Fruit fly (Drosophila melanogaster) whole organism, embryonic: ENCODE data around the gene CG34244.
A peak's percentile ranks its signal among the peaks of the same experiment; 100 is the strongest.

Experiments
- Atf-2 ChIP-seq: fragments of 200-800 bp; sonication (Bioruptor generic); optimal IDR thresholded peaks from 2 replicates; lab custom pipeline; 2016; ENCODE audit warnings: missing biosample characterization, missing genetic modification characterization
- BEAF-32 ChIP-seq: fragments of 200-800 bp; sonication (Bioruptor generic); optimal IDR thresholded peaks from 3 replicates; lab custom pipeline; 2017; ENCODE audit warnings: missing biosample characterization, missing genetic modification characterization, mild to moderate bottlenecking, moderate library complexity, missing genetic modification reagents
- CG10462 ChIP-seq: fragments of 200-800 bp; sonication (Bioruptor generic); optimal IDR thresholded peaks from 2 replicates; lab custom pipeline; 2016; ENCODE audit warnings: missing biosample characterization, missing genetic modification characterization
- CG10543 ChIP-seq: fragments of 200-800 bp; sonication (Bioruptor generic); optimal IDR thresholded peaks from 3 replicates; lab custom pipeline; 2017; ENCODE audit warnings: missing biosample characterization, mild to moderate bottlenecking, missing genetic modification characterization, moderate library complexity
- CG10565 ChIP-seq: fragments of 200-800 bp; sonication (Bioruptor generic); optimal IDR thresholded peaks from 3 replicates; lab custom pipeline; 2016; ENCODE audit warnings: missing biosample characterization, mild to moderate bottlenecking, missing genetic modification characterization
- CG11247 ChIP-seq: fragments of 200-800 bp; sonication (Bioruptor generic); IDR thresholded peaks from 2 replicates; pipeline ENCODE4 v1.3.6; 2022; ENCODE audit warnings: missing biosample characterization, missing genetic modification characterization
- CG13123 ChIP-seq: fragments of 200-800 bp; sonication (Bioruptor generic); optimal IDR thresholded peaks from 2 replicates; lab custom pipeline; 2016; ENCODE audit warnings: missing biosample characterization, missing genetic modification characterization
- CG13775 ChIP-seq: fragments of 200-800 bp; sonication (Bioruptor generic); optimal IDR thresholded peaks from 3 replicates; lab custom pipeline; 2017; ENCODE audit warnings: missing biosample characterization, mild to moderate bottlenecking, missing genetic modification characterization
- CG15269 ChIP-seq: fragments of 200-800 bp; sonication (Bioruptor generic); optimal IDR thresholded peaks from 2 replicates; lab custom pipeline; 2018; ENCODE audit warnings: missing biosample characterization, mild to moderate bottlenecking, missing genetic modification characterization, moderate library complexity
- CG15601 ChIP-seq: fragments of 200-800 bp; sonication (Bioruptor generic); optimal IDR thresholded peaks from 3 replicates; lab custom pipeline; 2019; ENCODE audit warnings: missing biosample characterization, mild to moderate bottlenecking, missing genetic modification characterization, moderate library complexity
- CG17328 ChIP-seq: fragments of 200-800 bp; sonication (Bioruptor generic); IDR thresholded peaks from 2 replicates; pipeline ENCODE4 v1.3.6; 2022; ENCODE audit warnings: missing biosample characterization, missing genetic modification characterization
- CG1792 ChIP-seq: fragments of 200-800 bp; sonication (Bioruptor generic); optimal IDR thresholded peaks from 2 replicates; lab custom pipeline; 2016; ENCODE audit warnings: missing biosample characterization, missing genetic modification characterization
- CG4424 ChIP-seq: fragments of 200-800 bp; sonication (Bioruptor generic); optimal IDR thresholded peaks from 3 replicates; lab custom pipeline; 2016; ENCODE audit warnings: missing biosample characterization, missing genetic modification characterization
- CG6654 ChIP-seq: fragments of 200-800 bp; sonication (Bioruptor generic); optimal IDR thresholded peaks from 2 replicates; lab custom pipeline; 2017; ENCODE audit warnings: missing biosample characterization, mild to moderate bottlenecking, missing genetic modification characterization
- CG6854 ChIP-seq: fragments of 200-800 bp; sonication (Bioruptor generic); optimal IDR thresholded peaks from 3 replicates; lab custom pipeline; 2017; ENCODE audit warnings: missing biosample characterization, mild to moderate bottlenecking, missing genetic modification characterization
- CG8089 ChIP-seq: fragments of 200-800 bp; sonication (Bioruptor generic); optimal IDR thresholded peaks from 3 replicates; lab custom pipeline; 2016; ENCODE audit warnings: missing biosample characterization, missing genetic modification characterization
- CG8290 ChIP-seq, 3 experiments: fragments of 200-800 bp; sonication (Bioruptor generic); optimal IDR thresholded peaks; 2 replicates each; lab custom pipeline; 2016 to 2019; ENCODE audit warnings: missing biosample characterization in 3 of 3, missing genetic modification characterization in 3 of 3, mild to moderate bottlenecking in 2 of 3, moderate library complexity in 1 of 3
- CG9797 ChIP-seq: fragments of 200-800 bp; sonication (Bioruptor generic); optimal IDR thresholded peaks from 3 replicates; lab custom pipeline; 2018; ENCODE audit warnings: missing biosample characterization, mild to moderate bottlenecking, missing genetic modification characterization
- CG9876 ChIP-seq: fragments of 200-800 bp; sonication (Bioruptor generic); optimal IDR thresholded peaks from 2 replicates; lab custom pipeline; 2016; ENCODE audit warnings: missing biosample characterization, missing genetic modification characterization
- CG9932 ChIP-seq: fragments of 200-800 bp; sonication (Bioruptor generic); IDR thresholded peaks from 2 replicates; pipeline ENCODE4 v1.3.6; 2022; ENCODE audit warnings: missing biosample characterization, missing genetic modification characterization
- D ChIP-seq, 2 experiments: fragments of 200-800 bp in 1 of 2; fragments of >200 bp in 1 of 2; sonication (Bioruptor generic) in 1 of 2; optimal IDR thresholded peaks; 2 replicates in 1 of 2; 3 replicates in 1 of 2; lab custom pipeline; 2017; ENCODE audit warnings: mild to moderate bottlenecking in 1 of 2, missing biosample characterization in 1 of 2, missing genetic modification characterization in 1 of 2, missing genetic modification reagents in 1 of 2
- Deaf1 ChIP-seq: fragments of 200-800 bp; optimal IDR thresholded peaks from 3 replicates; lab custom pipeline; 2019; ENCODE audit warnings: missing biosample characterization, mild to moderate bottlenecking, missing genetic modification characterization, moderate library complexity
- Dip3 ChIP-seq: fragments of 200-800 bp; sonication (Bioruptor generic); optimal IDR thresholded peaks from 3 replicates; lab custom pipeline; 2016; ENCODE audit warnings: missing biosample characterization, missing genetic modification characterization
- ERR ChIP-seq: fragments of 200-800 bp; sonication (Bioruptor generic); optimal IDR thresholded peaks from 2 replicates; lab custom pipeline; 2016; ENCODE audit warnings: missing biosample characterization, missing genetic modification characterization
- Gug ChIP-seq: fragments of 200-800 bp; sonication (Bioruptor generic); IDR thresholded peaks from 4 replicates; pipeline ENCODE4 v1.3.6; 2022; ENCODE audit warnings: missing biosample characterization, missing genetic modification characterization
- HLHmδ ChIP-seq: fragments of 200-800 bp; sonication (Bioruptor generic); optimal IDR thresholded peaks from 2 replicates; lab custom pipeline; 2018; ENCODE audit warnings: missing biosample characterization, mild to moderate bottlenecking, missing genetic modification characterization, moderate library complexity
- Hey ChIP-seq: fragments of 200-800 bp; sonication (Bioruptor generic); optimal IDR thresholded peaks from 3 replicates; lab custom pipeline; 2018; ENCODE audit warnings: missing biosample characterization, mild to moderate bottlenecking, missing genetic modification characterization
- MBD-R2 ChIP-seq: fragments of 200-800 bp; sonication (Bioruptor generic); IDR thresholded peaks from 2 replicates; pipeline ENCODE4 v1.3.6; 2022; ENCODE audit warnings: missing biosample characterization, missing genetic modification characterization
- MESR4 ChIP-seq: fragments of 200-800 bp; sonication (Bioruptor generic); optimal IDR thresholded peaks from 2 replicates; lab custom pipeline; 2018; ENCODE audit warnings: missing biosample characterization, mild to moderate bottlenecking, missing genetic modification characterization, moderate library complexity
- Pdp1 ChIP-seq, 2 experiments: fragments of 200-800 bp; sonication (Bioruptor generic); optimal IDR thresholded peaks; 3 replicates each; lab custom pipeline; 2016; ENCODE audit warnings: missing biosample characterization in 2 of 2, missing genetic modification characterization in 2 of 2, mild to moderate bottlenecking in 1 of 2, moderate library complexity in 1 of 2
- Xbp1 ChIP-seq: fragments of 200-800 bp; sonication (Bioruptor generic); optimal IDR thresholded peaks from 3 replicates; lab custom pipeline; 2016; ENCODE audit warnings: missing biosample characterization, mild to moderate bottlenecking, missing genetic modification characterization
- ap ChIP-seq: fragments of 200-800 bp; sonication (Bioruptor generic); IDR thresholded peaks from 2 replicates; pipeline ENCODE4 v1.3.6; 2022; ENCODE audit warnings: missing biosample characterization, missing genetic modification characterization
- bbx ChIP-seq: fragments of 200-800 bp; sonication (Bioruptor generic); IDR thresholded peaks from 2 replicates; pipeline ENCODE4 v1.3.6; 2022; ENCODE audit warnings: missing biosample characterization, missing genetic modification characterization; ENCODE audit not compliant: partially characterized antibody
- fru ChIP-seq: fragments of >200 bp; optimal IDR thresholded peaks from 2 replicates; lab custom pipeline; 2017
- fu2 ChIP-seq: fragments of 200-800 bp; sonication (Bioruptor generic); optimal IDR thresholded peaks from 2 replicates; lab custom pipeline; 2016; ENCODE audit warnings: missing biosample characterization, missing genetic modification characterization
- h ChIP-seq: fragments of >200 bp; optimal IDR thresholded peaks from 2 replicates; lab custom pipeline; 2017
- hbn ChIP-seq: fragments of 200-800 bp; sonication (Bioruptor generic); IDR thresholded peaks from 2 replicates; pipeline ENCODE4 v1.3.6; 2022; ENCODE audit warnings: missing biosample characterization, missing genetic modification characterization; ENCODE audit not compliant: partially characterized antibody
- nerfin-2 ChIP-seq: fragments of 200-800 bp; sonication (Bioruptor generic); IDR thresholded peaks from 2 replicates; pipeline ENCODE4 v1.3.6; 2022; ENCODE audit warnings: missing biosample characterization, missing genetic modification characterization; ENCODE audit not compliant: partially characterized antibody
- pan ChIP-seq, 4 experiments: fragments of >200 bp in 3 of 4; fragments of 200-800 bp in 1 of 4; sonication (Bioruptor generic) in 1 of 4; optimal IDR thresholded peaks in 3 of 4; IDR thresholded peaks in 1 of 4; 2 replicates each; pipeline versions ENCODE4 v1.3.6 to Lab custom; 2017 to 2022; ENCODE audit warnings: missing biosample characterization in 2 of 4, missing genetic modification characterization in 2 of 4, mixed read lengths in 1 of 4
- pho ChIP-seq: fragments of 200-800 bp; sonication (Bioruptor generic); optimal IDR thresholded peaks from 2 replicates; lab custom pipeline; 2016; ENCODE audit warnings: missing biosample characterization, missing genetic modification characterization
- phol ChIP-seq: fragments of 200-800 bp; sonication (Bioruptor generic); optimal IDR thresholded peaks from 3 replicates; lab custom pipeline; 2018; ENCODE audit warnings: missing biosample characterization, mild to moderate bottlenecking, missing genetic modification characterization, moderate library complexity
- repo ChIP-seq: fragments of 200-800 bp; sonication (Bioruptor generic); optimal IDR thresholded peaks from 2 replicates; lab custom pipeline; 2016; ENCODE audit warnings: missing biosample characterization, missing genetic modification characterization
- salm ChIP-seq: fragments of 200-800 bp; sonication (Bioruptor generic); optimal IDR thresholded peaks from 2 replicates; lab custom pipeline; 2018; ENCODE audit warnings: missing biosample characterization, mild to moderate bottlenecking, missing genetic modification characterization
- so ChIP-seq: fragments of 200-800 bp; sonication (Bioruptor generic); IDR thresholded peaks from 3 replicates; pipeline ENCODE4 v1.3.6; 2022; ENCODE audit warnings: missing biosample characterization, missing genetic modification characterization
- sob ChIP-seq: fragments of 200-800 bp; sonication (Bioruptor generic); IDR thresholded peaks from 2 replicates; pipeline ENCODE4 v1.3.6; 2022; ENCODE audit warnings: missing biosample characterization, missing genetic modification characterization
- toy ChIP-seq: fragments of 200-800 bp; sonication (Bioruptor generic); IDR thresholded peaks from 2 replicates; pipeline ENCODE4 v1.3.6; 2022; ENCODE audit warnings: missing biosample characterization, missing genetic modification characterization
- twi ChIP-seq: fragments of 200-800 bp; optimal IDR thresholded peaks from 2 replicates; lab custom pipeline; 2019; ENCODE audit warnings: missing biosample characterization, mild to moderate bottlenecking, missing genetic modification characterization, moderate library complexity
- vvl ChIP-seq: fragments of 200-800 bp; sonication (Bioruptor generic); IDR thresholded peaks from 2 replicates; pipeline ENCODE4 v1.3.6; 2022; ENCODE audit warnings: missing biosample characterization, missing genetic modification characterization
- z ChIP-seq: fragments of 200-800 bp; sonication (Bioruptor generic); IDR thresholded peaks from 3 replicates; pipeline ENCODE4 v1.3.6; 2022; ENCODE audit warnings: missing biosample characterization, missing genetic modification characterization

The CG34244 gene

DNA sequence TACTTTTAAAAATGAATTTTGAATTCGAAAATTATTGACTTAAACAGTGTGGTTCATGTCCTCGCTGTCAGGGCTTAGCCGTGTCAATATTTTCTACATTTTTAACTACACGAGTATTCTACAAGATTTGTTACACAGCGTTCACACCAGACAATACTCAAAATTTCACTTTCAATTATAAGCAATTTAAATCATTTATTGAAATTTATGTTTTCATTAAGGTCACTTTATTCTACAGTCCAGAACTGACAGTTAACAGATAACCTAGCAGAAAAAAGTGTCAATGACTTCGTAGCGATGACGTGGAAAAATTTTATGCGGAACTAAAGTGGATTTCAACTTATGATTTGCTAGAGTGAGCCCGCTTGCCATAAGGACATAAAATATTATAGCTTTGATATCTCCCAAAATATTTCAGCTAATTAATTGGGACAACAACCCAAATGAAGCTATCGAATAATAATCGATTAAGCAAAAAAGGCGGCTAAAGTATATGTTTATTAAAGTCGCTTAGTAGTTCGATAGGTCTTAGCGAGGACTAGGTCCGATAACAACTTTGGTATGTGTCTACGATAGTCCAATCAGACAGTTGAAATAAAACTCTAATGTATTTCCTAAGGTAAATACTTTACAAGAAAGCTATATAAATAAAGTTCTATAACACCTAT is 45.6 kb downstream of the CG34244 start (continued):
- TF ChIP-seq pan (optimal IDR thresholded peaks at IDR 0.05; lab: Kevin White, UChicago) (no peak), pan (GFP tag; optimal IDR thresholded peaks at IDR 0.05 in 1 of 2, IDR thresholded peaks at IDR 0.05 in 1 of 2) (peak in 1 of 2 experiments; percentile 83), ap (GFP tag; lab: Robert Waterston, UW) (peak; percentile 35; the same call in 1 of the 2 replicates), hbn (GFP tag; lab: Robert Waterston, UW) (no peak; the same call in 1 of the 2 replicates), CG17328 (GFP tag; lab: Robert Waterston, UW) (peak; percentile 89), Deaf1 (tag; lab: Kevin White, UChicago) (no peak), CG9797 (GFP tag; lab: Kevin White, UChicago) (no peak), CG8089 (GFP tag; lab: Kevin White, UChicago) (peak; percentile 5), repo (GFP tag; lab: Kevin White, UChicago) (peak; percentile 2), vvl (GFP tag; lab: Robert Waterston, UW) (peak; percentile 90), CG10565 (GFP tag; lab: Kevin White, UChicago) (no peak), CG6654 (GFP tag; lab: Kevin White, UChicago) (no peak), D (optimal IDR thresholded peaks at IDR 0.05; lab: Kevin White, UChicago) (no peak), D (GFP tag; optimal IDR thresholded peaks at IDR 0.05; lab: Kevin White, UChicago) (peak; percentile 21), h (lab: Kevin White, UChicago) (no peak), Xbp1 (GFP tag; lab: Kevin White, UChicago) (peak; percentile 70), CG15269 (tag; lab: Kevin White, UChicago) (no peak), nerfin-2 (GFP tag; lab: Robert Waterston, UW) (no peak), CG11247 (GFP tag; lab: Robert Waterston, UW) (peak; percentile 64; the same call in 1 of the 2 replicates), CG1792 (GFP tag; lab: Kevin White, UChicago) (peak; percentile 18), twi (tag; lab: Kevin White, UChicago) (no peak), sob (GFP tag; lab: Robert Waterston, UW) (peak; percentile 67), so (peak; percentile 79; the same call in 2 of the 3 replicates), z (no peak), phol (tag; lab: Kevin White, UChicago) (peak; percentile 50), pho (GFP tag; lab: Kevin White, UChicago) (no peak), CG9876 (GFP tag; lab: Kevin White, UChicago) (no peak), CG13123 (GFP tag; lab: Kevin White, UChicago) (no peak), Atf-2 (GFP tag; lab: Kevin White, UChicago) (no peak), Hey (tag; lab: Kevin White, UChicago) (no peak), HLHmδ (GFP tag; lab: Kevin White, UChicago) (no peak), Dip3 (GFP tag; lab: Kevin White, UChicago) (peak; percentile 37), CG9932 (GFP tag; lab: Robert Waterston, UW) (peak; percentile 76), salm (tag; lab: Kevin White, UChicago) (no peak), CG13775 (GFP tag; lab: Kevin White, UChicago) (no peak), CG8290 (GFP tag; optimal IDR thresholded peaks at IDR 0.05; lab: Kevin White, UChicago) (no peak), CG8290 (tag; optimal IDR thresholded peaks at IDR 0.05; lab: Kevin White, UChicago) (no peak), ERR (no peak), CG15601 (tag; lab: Kevin White, UChicago) (peak; percentile 99), fru (lab: Kevin White, UChicago) (no peak), BEAF-32 (GFP tag; lab: Kevin White, UChicago) (peak; percentile 55), CG6854 (GFP tag; lab: Kevin White, UChicago) (no peak), bbx (GFP tag; lab: Robert Waterston, UW) (no peak; the same call in 1 of the 2 replicates), MESR4 (GFP tag; lab: Kevin White, UChicago) (no peak), Pdp1 (GFP tag; optimal IDR thresholded peaks at IDR 0.05; lab: Kevin White, UChicago) (no peak), fu2 (GFP tag; lab: Kevin White, UChicago) (no peak), Gug (peak; percentile 25; the same call in 1 of the 4 replicates), toy (GFP tag; lab: Robert Waterston, UW) (no peak), CG10543 (no peak), CG10462 (no peak), MBD-R2 (peak; percentile 60), CG4424 (GFP tag; lab: Kevin White, UChicago) (peak; percentile 7)
